Worm (Caenorhabditis elegans) whole organism, L4/young adult: ENCODE data around the gene pigq-1.

Experiments used
- W03F9.2 ChIP-seq: fragments of 150-350 bp; optimal IDR thresholded peaks from 2 replicates; lab custom pipeline; 2014; ENCODE audit warnings: missing biosample characterization, missing genetic modification characterization
- him-1 ChIP-seq: sonication (generic microtip); optimal IDR thresholded peaks from 2 replicates; lab custom pipeline; 2016; ENCODE audit warnings: missing genotype, missing genetic modification reagents, missing genetic modification characterization, missing compliant biosample characterization

ce11 chrIV:11101383-11101782 is 45.7 kb downstream of the pigq-1 start, which contains the start of gene srlf-18:
- no peak for TF ChIP-seq him-1 (tag; lab: Kevin White, UChicago)
- TF ChIP-seq W03F9.2 (tag; lab: Kevin White, UChicago): no peak
